Fruit fly (Drosophila melanogaster): ENCODE data around the gene bib.

Gene bib

DNA sequence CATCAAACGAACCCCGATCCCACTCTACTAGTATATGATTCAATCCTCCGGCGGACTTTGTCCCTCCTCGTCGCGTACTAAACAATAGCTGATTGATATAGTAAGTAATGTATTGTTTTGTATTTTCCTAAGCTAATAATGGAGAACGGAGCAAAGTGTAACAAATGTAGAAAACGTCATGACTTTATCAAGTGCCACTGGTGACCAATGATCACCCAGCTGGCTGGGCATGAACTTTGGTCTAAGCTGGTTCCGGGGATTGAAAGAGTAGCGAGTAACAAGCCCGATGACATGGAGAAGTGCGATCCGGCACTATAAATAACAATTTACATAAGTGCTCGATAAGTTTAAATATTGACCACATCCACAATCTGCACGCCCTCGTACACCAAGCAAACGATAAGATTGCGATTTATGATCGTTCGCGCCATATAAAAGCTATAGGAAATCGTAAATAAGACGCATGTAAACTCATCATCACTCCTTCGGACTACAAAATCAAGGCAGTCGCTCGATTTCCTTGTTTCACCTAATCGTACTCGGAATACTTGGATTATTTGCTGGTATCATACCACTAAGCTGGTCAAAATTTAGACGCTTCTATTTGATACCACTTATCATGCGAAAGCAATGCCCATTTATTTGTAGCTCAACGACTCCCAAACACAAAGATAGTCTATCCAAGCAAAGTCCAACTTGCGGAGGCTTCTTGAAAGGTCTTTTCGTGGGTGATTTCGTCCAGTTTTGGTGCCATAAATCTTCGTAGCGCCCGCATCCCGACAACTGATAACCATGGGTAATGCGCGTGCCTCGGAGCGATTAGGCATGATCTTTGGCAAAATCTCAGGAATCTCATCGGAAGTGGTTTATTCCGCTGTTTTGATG lies 35.0 kb upstream of the bib start:
- TF ChIP-seq Vsx2 (GFP tag; optimal IDR thresholded peaks at IDR 0.05; ENCODE audit: partially characterized antibody) (no peak), Dfd (GFP tag; optimal IDR thresholded peaks at IDR 0.05) (no peak), h (GFP tag; optimal IDR thresholded peaks at IDR 0.05) (peak; percentile 28), Sp1 (GFP tag; optimal IDR thresholded peaks at IDR 0.05) (peak; percentile 1)

DNA sequence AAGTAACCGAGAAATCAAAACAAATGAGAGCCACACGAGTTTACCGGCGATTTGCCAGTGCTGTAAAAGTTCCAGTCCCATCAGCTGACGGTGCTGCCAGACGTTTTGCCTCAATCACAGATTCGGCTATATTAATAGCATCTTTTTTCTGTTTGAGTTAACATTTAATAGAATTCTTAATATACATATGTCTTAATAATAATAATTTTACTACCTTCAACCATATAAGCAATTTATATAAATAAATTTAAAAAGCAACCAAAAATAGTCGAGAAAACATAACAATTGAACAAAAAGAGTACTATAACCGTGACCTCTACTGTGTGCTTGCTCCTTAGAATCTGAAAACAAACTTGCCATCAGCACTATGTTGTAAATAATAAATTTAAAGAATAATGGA lies 30.3 kb upstream of the bib start, which contains the start of the genes CG13126 and CG4709:
Gene CG13126, minus strand, starts transcription at position 63 of the 400 bp plus-strand sequence.
Gene CG4709, plus strand, starts transcription at position 207 of the 400 bp plus-strand sequence.
- no peak for TF ChIP-seq tai (GFP tag; optimal IDR thresholded peaks at IDR 0.05)
- TF ChIP-seq CG32264 (GFP tag; optimal IDR thresholded peaks at IDR 0.05) = no peak
- peak; percentile 79 for TF ChIP-seq fru (GFP tag; optimal IDR thresholded peaks at IDR 0.05)
- TF ChIP-seq foxo (GFP tag; optimal IDR thresholded peaks at IDR 0.05) = peak in 1 of 2 experiments; percentile 92
- TF ChIP-seq brk (GFP tag; optimal IDR thresholded peaks at IDR 0.05) = peak; percentile 93
- TF ChIP-seq sage (GFP tag; optimal IDR thresholded peaks at IDR 0.05) = peak; percentile 85
- peak; percentile 87 for TF ChIP-seq psq (GFP tag; optimal IDR thresholded peaks at IDR 0.05)
- peak; percentile 77 for TF ChIP-seq sv (GFP tag; optimal IDR thresholded peaks at IDR 0.05)
- peak; percentile 54 for TF ChIP-seq GATAd (GFP tag; optimal IDR thresholded peaks at IDR 0.05)
- TF ChIP-seq Myc (optimal IDR thresholded peaks at IDR 0.05) = peak; percentile 32
- TF ChIP-seq CrebA (GFP tag; optimal IDR thresholded peaks at IDR 0.05; ENCODE audit: borderline replicate concordance) = no peak
- peak; percentile 81 for TF ChIP-seq Hnf4 (GFP tag; optimal IDR thresholded peaks at IDR 0.05)
- no peak for TF ChIP-seq Abd-B (GFP tag; optimal IDR thresholded peaks at IDR 0.05)
- peak; percentile 95 for TF ChIP-seq HLH106 (tag; optimal IDR thresholded peaks at IDR 0.05)
- TF ChIP-seq Dif (GFP tag; optimal IDR thresholded peaks at IDR 0.05; ENCODE audit: partially characterized antibody) = no peak
- peak; percentile 73 for TF ChIP-seq Hr83 (GFP tag; optimal IDR thresholded peaks at IDR 0.05; ENCODE audit: poor library complexity, severe bottlenecking)
- peak; percentile 93 for TF ChIP-seq rgr (GFP tag; optimal IDR thresholded peaks at IDR 0.05)
- TF ChIP-seq dsf (GFP tag; optimal IDR thresholded peaks at IDR 0.05; ENCODE audit: borderline replicate concordance) = peak; percentile 58
- TF ChIP-seq pan (optimal IDR thresholded peaks at IDR 0.05) = no peak
- peak; percentile 89 for TF ChIP-seq OdsH (GFP tag; optimal IDR thresholded peaks at IDR 0.05)
- no peak for TF ChIP-seq N (GFP tag; optimal IDR thresholded peaks at IDR 0.05)
- TF ChIP-seq Sp1 (GFP tag; optimal IDR thresholded peaks at IDR 0.05) = peak; percentile 94
- peak; percentile 75 for TF ChIP-seq ey (GFP tag; optimal IDR thresholded peaks at IDR 0.05)
- peak; percentile 85 for TF ChIP-seq woc (GFP tag; optimal IDR thresholded peaks at IDR 0.05)
- TF ChIP-seq CG9705 (GFP tag; optimal IDR thresholded peaks at IDR 0.05) = peak; percentile 69
- TF ChIP-seq br (GFP tag; optimal IDR thresholded peaks at IDR 0.05) = peak; percentile 71
- peak; percentile 42 for TF ChIP-seq Jra (GFP tag; optimal IDR thresholded peaks at IDR 0.05)
- peak; percentile 27 for TF ChIP-seq Rel (GFP tag; optimal IDR thresholded peaks at IDR 0.05)
- peak; percentile 77 for TF ChIP-seq Rel (tag; optimal IDR thresholded peaks at IDR 0.05)
- peak; percentile 91 for TF ChIP-seq h (GFP tag; optimal IDR thresholded peaks at IDR 0.05)
- TF ChIP-seq usp (GFP tag; optimal IDR thresholded peaks at IDR 0.05) = no peak
- no peak for TF ChIP-seq Vsx2 (GFP tag; optimal IDR thresholded peaks at IDR 0.05; ENCODE audit: partially characterized antibody)
- TF ChIP-seq dmrt93B (GFP tag; optimal IDR thresholded peaks at IDR 0.05) = peak; percentile 79
- no peak for TF ChIP-seq jim (GFP tag; optimal IDR thresholded peaks at IDR 0.05)
- no peak for TF ChIP-seq Mio (GFP tag; optimal IDR thresholded peaks at IDR 0.05)
- no peak for TF ChIP-seq dl (GFP tag; optimal IDR thresholded peaks at IDR 0.05; ENCODE audit: insufficient read depth in 1 of 2, partially characterized antibody in 2 of 2)

DNA sequence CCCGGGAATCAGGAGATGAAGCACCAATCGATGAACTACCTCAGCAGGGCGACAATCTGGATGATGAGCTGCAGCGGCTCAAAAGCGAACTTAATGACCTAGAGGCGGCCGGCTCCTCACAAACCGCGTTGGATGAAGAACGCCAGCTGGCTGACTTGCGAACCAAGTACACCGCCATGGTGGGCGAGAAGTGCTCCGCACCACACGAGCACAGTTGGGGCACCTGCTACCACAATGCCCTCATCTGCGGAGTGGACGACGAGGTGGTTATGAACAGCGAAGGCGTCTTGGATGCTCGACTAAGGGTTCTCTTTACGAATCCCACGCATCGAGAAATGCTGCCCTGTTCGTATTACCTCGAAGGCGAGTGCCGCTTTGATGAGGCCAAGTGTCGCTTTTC lies 29.7 kb upstream of the bib start:
- TF ChIP-seq pan (optimal IDR thresholded peaks at IDR 0.05) (no peak), Abd-B (GFP tag; optimal IDR thresholded peaks at IDR 0.05) (no peak), CrebA (GFP tag; optimal IDR thresholded peaks at IDR 0.05; ENCODE audit: borderline replicate concordance) (no peak), Dif (GFP tag; optimal IDR thresholded peaks at IDR 0.05; ENCODE audit: partially characterized antibody) (no peak), sv (GFP tag; optimal IDR thresholded peaks at IDR 0.05) (no peak), tai (GFP tag; optimal IDR thresholded peaks at IDR 0.05) (no peak), fru (GFP tag; optimal IDR thresholded peaks at IDR 0.05) (no peak), dsf (GFP tag; optimal IDR thresholded peaks at IDR 0.05; ENCODE audit: borderline replicate concordance) (no peak), N (GFP tag; optimal IDR thresholded peaks at IDR 0.05) (no peak), psq (GFP tag; optimal IDR thresholded peaks at IDR 0.05) (no peak), Rel (GFP tag; optimal IDR thresholded peaks at IDR 0.05) (no peak), Rel (tag; optimal IDR thresholded peaks at IDR 0.05) (no peak), Jra (GFP tag; optimal IDR thresholded peaks at IDR 0.05) (no peak), Mio (GFP tag; optimal IDR thresholded peaks at IDR 0.05) (no peak)
